Worm (Caenorhabditis elegans) whole organism, L4 larva: ENCODE measurements around the gene rpl-39.

ENCODE experiments used
- R02D3.7 ChIP-seq: fragments of 150-350 bp; sonication (generic microtip); optimal IDR thresholded peaks from 3 replicates; lab custom pipeline; 2014; ENCODE audit warnings: missing biosample characterization, missing genetic modification characterization
- mdl-1 ChIP-seq, 2 experiments: fragments of 150-350 bp in 1 of 2; sonication (generic microtip) in 1 of 2; optimal IDR thresholded peaks; 2 replicates each; lab custom pipeline; 2014 to 2017; ENCODE audit warnings: missing biosample characterization in 2 of 2, missing genetic modification characterization in 2 of 2
- unc-39 ChIP-seq: sonication (generic microtip); optimal IDR thresholded peaks from 2 replicates; lab custom pipeline; 2017; ENCODE audit warnings: missing biosample characterization, missing genetic modification characterization

ce11 chrV:7730488-7730887, 45.4 kb downstream of the rpl-39 start:
- TF ChIP-seq unc-39 (tag; lab: Kevin White, UChicago) (no peak), R02D3.7 (tag; lab: Kevin White, UChicago) (no peak), mdl-1 (tag; optimal IDR thresholded peaks at IDR 0.05; lab: Kevin White, UChicago) (no peak)
